Worm (Caenorhabditis elegans) whole organism, L2 larva: Measurements from ENCODE around the gene tbce-1.

Experiments
- ama-1 ChIP-seq: fragments of 150-350 bp; optimal IDR thresholded peaks from 2 replicates; lab custom pipeline; 2018; ENCODE audit warnings: inconsistent platforms
- elt-3 ChIP-seq: sonication (generic microtip); optimal IDR thresholded peaks from 2 replicates; lab custom pipeline; 2017; ENCODE audit warnings: missing biosample characterization, missing genetic modification characterization
- fos-1 ChIP-seq: fragments of 150-350 bp; optimal IDR thresholded peaks from 2 replicates; lab custom pipeline; 2014; ENCODE audit warnings: missing biosample characterization, missing genetic modification characterization
- mab-5 ChIP-seq: fragments of 150-350 bp; optimal IDR thresholded peaks from 2 replicates; lab custom pipeline; 2014; ENCODE audit warnings: missing biosample characterization, missing genetic modification characterization
- nhr-6 ChIP-seq: fragments of 150-350 bp; optimal IDR thresholded peaks from 2 replicates; lab custom pipeline; 2014; ENCODE audit warnings: missing biosample characterization, missing genetic modification characterization
- sma-3 ChIP-seq: sonication (generic microtip); optimal IDR thresholded peaks from 2 replicates; lab custom pipeline; 2016; ENCODE audit warnings: missing genetic modification reagents, missing genetic modification characterization, missing compliant biosample characterization
- unc-62 ChIP-seq: fragments of 150-350 bp; optimal IDR thresholded peaks from 2 replicates; lab custom pipeline; 2014; ENCODE audit warnings: missing biosample characterization, missing genetic modification reagents, missing genetic modification characterization

ce11 chrIV:8318799-8319198 lies 24.3 kb downstream of the tbce-1 start:
- no peak for TF ChIP-seq ama-1 (lab: Kevin White, UChicago)
- TF ChIP-seq sma-3 (GFP tag; lab: Kevin White, UChicago) = no peak
- TF ChIP-seq fos-1 (tag; lab: Kevin White, UChicago) = no peak
- TF ChIP-seq nhr-6 = no peak
- no peak for TF ChIP-seq elt-3 (tag; lab: Kevin White, UChicago)
- no peak for TF ChIP-seq mab-5 (tag; lab: Kevin White, UChicago)
- TF ChIP-seq unc-62 (GFP tag; lab: Kevin White, UChicago) = no peak
